Fruit fly (Drosophila melanogaster): ENCODE results near the gene Dhc36C.
A peak's percentile ranks its signal among the peaks of the same experiment; 100 is the strongest.

Gene Dhc36C

dm6 chr2L:17564682-17565081 lies 63.5 kb downstream of the Dhc36C start:
- TF ChIP-seq CG10631 (GFP tag; optimal IDR thresholded peaks at IDR 0.05), result no peak
- TF ChIP-seq CG7368 (GFP tag; optimal IDR thresholded peaks at IDR 0.05), result no peak
- TF ChIP-seq fd85E (GFP tag; optimal IDR thresholded peaks at IDR 0.05), result no peak
- no peak for TF ChIP-seq CG8119 (GFP tag; IDR thresholded peaks at IDR 0.05)
- TF ChIP-seq Hr4 (GFP tag; optimal IDR thresholded peaks at IDR 0.05), result no peak
- TF ChIP-seq CG9139 (GFP tag; optimal IDR thresholded peaks at IDR 0.05), result no peak
- TF ChIP-seq CG32006 (GFP tag; optimal IDR thresholded peaks at IDR 0.05), result no peak
- TF ChIP-seq Sox14 (GFP tag; optimal IDR thresholded peaks at IDR 0.05), result no peak
- TF ChIP-seq Eip93F (GFP tag; optimal IDR thresholded peaks at IDR 0.05), result no peak
- no peak for TF ChIP-seq CG3032 (tag; optimal IDR thresholded peaks at IDR 0.05)
- no peak for TF ChIP-seq Sox15 (GFP tag; optimal IDR thresholded peaks at IDR 0.05)
- TF ChIP-seq CG11902 (GFP tag; optimal IDR thresholded peaks at IDR 0.05), result no peak
- no peak for TF ChIP-seq CG4318 (GFP tag; optimal IDR thresholded peaks at IDR 0.05)
- TF ChIP-seq Hr38 (GFP tag; optimal IDR thresholded peaks at IDR 0.05), result no peak

DNA sequence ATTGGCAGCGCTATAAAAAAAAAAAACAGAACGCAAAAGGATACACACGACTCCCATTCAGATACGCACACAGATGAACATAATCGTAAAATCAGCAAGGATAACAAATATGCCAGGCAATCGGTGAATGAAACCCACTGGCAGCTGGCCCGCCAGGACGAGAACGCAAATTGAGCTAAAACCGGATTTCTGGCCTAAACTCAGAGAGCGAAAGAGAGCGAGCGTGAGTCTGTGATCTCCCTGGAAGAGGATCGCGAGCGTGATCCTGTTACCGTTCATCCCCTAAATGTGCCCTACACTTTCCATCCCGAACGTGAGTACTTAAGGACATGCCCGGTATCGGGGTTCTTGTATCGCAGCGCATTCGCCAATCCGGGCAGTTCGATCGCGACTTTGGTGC lies 64.5 kb downstream of the Dhc36C start:
- TF ChIP-seq CG11294 (GFP tag; IDR thresholded peaks at IDR 0.05) (no peak), eg (GFP tag; IDR thresholded peaks at IDR 0.05) (no peak), Eip75B (GFP tag; optimal IDR thresholded peaks at IDR 0.05) (no peak), vri (GFP tag; optimal IDR thresholded peaks at IDR 0.05) (no peak), CG6163 (GFP tag; IDR thresholded peaks at IDR 0.05) (no peak), Sox102F (GFP tag; optimal IDR thresholded peaks at IDR 0.05) (no peak), salr (GFP tag; optimal IDR thresholded peaks at IDR 0.05) (no peak), Eip93F (GFP tag; optimal IDR thresholded peaks at IDR 0.05) (no peak), Lpt (GFP tag; optimal IDR thresholded peaks at IDR 0.05) (no peak), CG11762 (GFP tag; optimal IDR thresholded peaks at IDR 0.05; ENCODE audit: insufficient read depth) (no peak), CG6808 (GFP tag; optimal IDR thresholded peaks at IDR 0.05) (no peak), CG10631 (GFP tag; optimal IDR thresholded peaks at IDR 0.05) (no peak), Blimp-1 (GFP tag; optimal IDR thresholded peaks at IDR 0.05) (no peak), CG10669 (GFP tag; optimal IDR thresholded peaks at IDR 0.05) (no peak), CG3032 (tag; optimal IDR thresholded peaks at IDR 0.05) (no peak), Met (GFP tag; optimal IDR thresholded peaks at IDR 0.05) (no peak), Gug (GFP tag; IDR thresholded peaks at IDR 0.05) (no peak), spab (GFP tag; optimal IDR thresholded peaks at IDR 0.05) (no peak), CG9139 (GFP tag; optimal IDR thresholded peaks at IDR 0.05) (no peak), CG31627 (GFP tag; optimal IDR thresholded peaks at IDR 0.05) (no peak)

- peak in 1 of 2 experiments; percentile 14 for TF ChIP-seq ss (GFP tag; optimal IDR thresholded peaks at IDR 0.05)
- TF ChIP-seq CG6276 (GFP tag; optimal IDR thresholded peaks at IDR 0.05), result no peak
- no peak for TF ChIP-seq net (GFP tag; optimal IDR thresholded peaks at IDR 0.05)
- TF ChIP-seq CG31627 (GFP tag; optimal IDR thresholded peaks at IDR 0.05), result peak; percentile 18
- no peak for TF ChIP-seq Blimp-1 (GFP tag; optimal IDR thresholded peaks at IDR 0.05)
- peak; percentile 28 for TF ChIP-seq esn (GFP tag; optimal IDR thresholded peaks at IDR 0.05)
- TF ChIP-seq spab (GFP tag; optimal IDR thresholded peaks at IDR 0.05), result no peak
- TF ChIP-seq Eip78C (GFP tag), result peak; percentile 65
- peak; percentile 27 for TF ChIP-seq CG32006 (GFP tag; optimal IDR thresholded peaks at IDR 0.05)
- TF ChIP-seq CG6163 (GFP tag; IDR thresholded peaks at IDR 0.05), result no peak
- TF ChIP-seq Eip75B (GFP tag; optimal IDR thresholded peaks at IDR 0.05), result no peak
- TF ChIP-seq CG6792 (GFP tag; optimal IDR thresholded peaks at IDR 0.05), result no peak
- peak; percentile 65 for TF ChIP-seq svp (GFP tag)
- peak; percentile 32 for TF ChIP-seq Ets96B (tag; optimal IDR thresholded peaks at IDR 0.05)
- no peak for TF ChIP-seq Hr39 (GFP tag; optimal IDR thresholded peaks at IDR 0.05)
These were observed 71.9 kb downstream of the Dhc36C start for dm6 chr2L:17573063-17573462.

Data from whole organism, prepupa.